Worm (Caenorhabditis elegans) whole organism, L1 larva: Measurements from ENCODE around the gene lec-7.
A peak's percentile ranks its signal among the peaks of the same experiment; 100 is the strongest.

Source experiments
- alr-1 ChIP-seq: fragments of 200-800 bp; sonication (Bioruptor generic); optimal IDR thresholded peaks from 2 replicates; lab custom pipeline; 2018; ENCODE audit warnings: borderline replicate concordance, mild to moderate bottlenecking, missing genetic modification characterization, missing compliant biosample characterization
- ama-1 ChIP-seq: fragments of 150-350 bp; optimal IDR thresholded peaks from 2 replicates; lab custom pipeline; 2014
- blmp-1 ChIP-seq: fragments of 150-350 bp; optimal IDR thresholded peaks from 2 replicates; lab custom pipeline; 2014; ENCODE audit warnings: missing biosample characterization, missing genetic modification characterization
- ceh-63 ChIP-seq: fragments of 200-800 bp; sonication (Bioruptor generic); optimal IDR thresholded peaks from 2 replicates; lab custom pipeline; 2018; ENCODE audit warnings: mild to moderate bottlenecking, missing genetic modification characterization, missing compliant biosample characterization
- ceh-8 ChIP-seq: fragments of 200-800 bp; sonication (Bioruptor generic); optimal IDR thresholded peaks from 2 replicates; lab custom pipeline; 2018; ENCODE audit warnings: mild to moderate bottlenecking, missing genetic modification characterization, moderate library complexity, missing compliant biosample characterization
- ceh-82 ChIP-seq, 3 experiments: fragments of 150-350 bp in 1 of 3; sonication (generic microtip) in 2 of 3; optimal IDR thresholded peaks; 2 replicates each; lab custom pipeline; 2014 to 2017; ENCODE audit warnings: missing biosample characterization in 3 of 3, missing genetic modification characterization in 3 of 3
- ces-1 ChIP-seq: fragments of 150-350 bp; optimal IDR thresholded peaks from 2 replicates; lab custom pipeline; 2014; ENCODE audit warnings: missing biosample characterization, missing genetic modification reagents, missing genetic modification characterization
- dsc-1 ChIP-seq: sonication (generic microtip); optimal IDR thresholded peaks from 2 replicates; lab custom pipeline; 2016; ENCODE audit warnings: mild to moderate bottlenecking, missing genetic modification characterization, missing compliant biosample characterization
- efl-1 ChIP-seq, 4 experiments: fragments of 150-350 bp; optimal IDR thresholded peaks in 3 of 4; peaks in 1 of 4; 1 replicate in 1 of 4; 2 replicates in 3 of 4; lab custom pipeline; 2014; ENCODE audit warnings: missing biosample characterization in 2 of 4, missing genetic modification characterization in 2 of 4, missing genetic modification reagents in 2 of 4
- egl-13 ChIP-seq: sonication (generic microtip); optimal IDR thresholded peaks from 2 replicates; lab custom pipeline; 2016; ENCODE audit warnings: missing genotype, missing genetic modification reagents, missing genetic modification characterization, missing compliant biosample characterization
- elt-2 ChIP-seq: sonication (generic microtip); optimal IDR thresholded peaks from 2 replicates; lab custom pipeline; 2016; ENCODE audit warnings: missing genetic modification characterization, mild to moderate bottlenecking, inconsistent platforms, missing compliant biosample characterization, missing genetic modification reagents
- elt-3 ChIP-seq, 6 experiments: fragments of 150-350 bp in 1 of 6; sonication (generic microtip); optimal IDR thresholded peaks; 2 replicates each; lab custom pipeline; 2017 to 2018; ENCODE audit warnings: missing biosample characterization in 6 of 6, missing genetic modification characterization in 6 of 6, inconsistent platforms in 1 of 6
- fkh-10 ChIP-seq: sonication (generic microtip); optimal IDR thresholded peaks from 2 replicates; lab custom pipeline; 2017; ENCODE audit warnings: missing biosample characterization, missing genetic modification reagents, missing genetic modification characterization
- fkh-4 ChIP-seq: sonication (generic microtip); optimal IDR thresholded peaks from 2 replicates; lab custom pipeline; 2016; ENCODE audit warnings: missing compliant biosample characterization, missing genetic modification characterization, borderline replicate concordance
- fkh-8 ChIP-seq: sonication (generic microtip); optimal IDR thresholded peaks from 2 replicates; lab custom pipeline; 2016; ENCODE audit warnings: mild to moderate bottlenecking, missing genetic modification characterization, missing compliant biosample characterization
- hlh-17 ChIP-seq: fragments of 200-800 bp; sonication (Bioruptor generic); optimal IDR thresholded peaks from 2 replicates; lab custom pipeline; 2018; ENCODE audit warnings: missing genetic modification characterization, mild to moderate bottlenecking, missing compliant biosample characterization, moderate library complexity, borderline replicate concordance
- hpl-2 ChIP-seq: fragments of 150-350 bp; optimal IDR thresholded peaks from 2 replicates; lab custom pipeline; 2014; ENCODE audit warnings: missing biosample characterization, missing genetic modification reagents, missing genetic modification characterization
- lin-13 ChIP-seq: fragments of 150-350 bp; optimal IDR thresholded peaks from 2 replicates; lab custom pipeline; 2014; ENCODE audit warnings: missing biosample characterization, missing genetic modification reagents, missing genetic modification characterization
- lin-14 ChIP-seq: fragments of 200-800 bp; sonication (Bioruptor generic); optimal IDR thresholded peaks from 2 replicates; lab custom pipeline; 2018; ENCODE audit warnings: mild to moderate bottlenecking, missing genetic modification characterization, moderate library complexity, missing compliant biosample characterization
- lin-39 ChIP-seq: fragments of 150-350 bp; optimal IDR thresholded peaks from 2 replicates; lab custom pipeline; 2014; ENCODE audit warnings: missing biosample characterization, missing genetic modification reagents, missing genetic modification characterization
- lir-3 ChIP-seq: sonication (generic microtip); optimal IDR thresholded peaks from 2 replicates; lab custom pipeline; 2016; ENCODE audit warnings: mild to moderate bottlenecking, missing genetic modification characterization, moderate library complexity, missing compliant biosample characterization; ENCODE audit not compliant: poor library complexity
- lsy-2 ChIP-seq, 2 experiments: fragments of 150-350 bp; optimal IDR thresholded peaks; 2 replicates each; lab custom pipeline; 2014; ENCODE audit warnings: missing biosample characterization in 2 of 2, missing genetic modification characterization in 2 of 2
- mdl-1 ChIP-seq, 2 experiments: fragments of 150-350 bp; optimal IDR thresholded peaks; 2 replicates each; lab custom pipeline; 2014 to 2017; ENCODE audit warnings: missing biosample characterization in 2 of 2, missing genetic modification characterization in 2 of 2, inconsistent platforms in 1 of 2
- nhr-19 ChIP-seq: fragments of 200-800 bp; sonication (Bioruptor generic); conservative IDR thresholded peaks from 2 replicates; pipeline ENCODE4 v1.3.6; 2022; ENCODE audit warnings: missing genetic modification characterization, missing compliant biosample characterization
- nhr-20 ChIP-seq: sonication (generic microtip); optimal IDR thresholded peaks from 2 replicates; lab custom pipeline; 2016; ENCODE audit warnings: mild to moderate bottlenecking, missing genetic modification characterization, missing compliant biosample characterization
- nhr-237 ChIP-seq: fragments of 150-350 bp; optimal IDR thresholded peaks from 2 replicates; lab custom pipeline; 2014; ENCODE audit warnings: missing biosample characterization, missing genetic modification characterization
- nhr-47 ChIP-seq: sonication (generic microtip); optimal IDR thresholded peaks from 2 replicates; lab custom pipeline; 2016; ENCODE audit warnings: mild to moderate bottlenecking, missing genetic modification characterization, moderate library complexity, missing compliant biosample characterization
- nhr-71 ChIP-seq: sonication (generic microtip); optimal IDR thresholded peaks from 2 replicates; lab custom pipeline; 2016; ENCODE audit warnings: mild to moderate bottlenecking, missing genetic modification characterization, moderate library complexity, missing compliant biosample characterization
- nhr-85 ChIP-seq: sonication (generic microtip); peaks from one replicate; lab custom pipeline; 2016; ENCODE audit warnings: missing genetic modification characterization, inconsistent platforms, missing compliant biosample characterization
- pqm-1 ChIP-seq: sonication (generic microtip); optimal IDR thresholded peaks from 3 replicates; lab custom pipeline; 2017; ENCODE audit warnings: missing biosample characterization, missing genetic modification characterization
- snu-23 ChIP-seq: sonication (generic microtip); optimal IDR thresholded peaks from 2 replicates; lab custom pipeline; 2016; ENCODE audit warnings: missing genetic modification characterization, missing compliant biosample characterization
- sox-4 ChIP-seq: sonication (generic microtip); optimal IDR thresholded peaks from 2 replicates; lab custom pipeline; 2016; ENCODE audit warnings: missing genetic modification characterization, missing compliant biosample characterization
- sup-37 ChIP-seq: fragments of 200-800 bp; sonication (Bioruptor generic); optimal IDR thresholded peaks from 2 replicates; lab custom pipeline; 2018; ENCODE audit warnings: mild to moderate bottlenecking, missing genetic modification characterization, missing compliant biosample characterization
- swsn-7 ChIP-seq: sonication (generic microtip); optimal IDR thresholded peaks from 2 replicates; lab custom pipeline; 2016; ENCODE audit warnings: missing genetic modification characterization, missing compliant biosample characterization
- tlp-1 ChIP-seq: fragments of 150-350 bp; optimal IDR thresholded peaks from 2 replicates; lab custom pipeline; 2014; ENCODE audit warnings: missing biosample characterization, missing genetic modification characterization
- unc-30 ChIP-seq: sonication (generic microtip); optimal IDR thresholded peaks from 2 replicates; lab custom pipeline; 2017; ENCODE audit warnings: missing biosample characterization, missing genetic modification characterization
- unc-98 ChIP-seq: fragments of 200-800 bp; sonication (Bioruptor generic); IDR thresholded peaks from 2 replicates; pipeline ENCODE4 v1.3.6; 2022; ENCODE audit warnings: missing genetic modification characterization, missing compliant biosample characterization
- zip-4 ChIP-seq: fragments of 200-800 bp; sonication (Bioruptor generic); optimal IDR thresholded peaks from 2 replicates; lab custom pipeline; 2018; ENCODE audit warnings: mild to moderate bottlenecking, missing genetic modification characterization, moderate library complexity, missing compliant biosample characterization
- ztf-4 ChIP-seq: fragments of 150-350 bp; optimal IDR thresholded peaks from 2 replicates; lab custom pipeline; 2014; ENCODE audit warnings: missing biosample characterization, missing genetic modification characterization

lec-7 gene

ce11 chrX:9882572-9882971 lies 30.7 kb downstream of the lec-7 start:
- TF ChIP-seq elt-2 (tag; lab: Kevin White, UChicago) (peak; percentile 55), lsy-2 (tag; optimal IDR thresholded peaks at IDR 0.05; lab: Kevin White, UChicago) (no peak), efl-1 (optimal IDR thresholded peaks at IDR 0.05; lab: Kevin White, UChicago) (no peak), efl-1 (GFP tag; optimal IDR thresholded peaks at IDR 0.05 in 1 of 2; lab: Kevin White, UChicago) (peak in 1 of 2 experiments; percentile 62)

ce11 chrX:9883837-9884324 lies 32.0 kb downstream of the lec-7 start, which contains the start of gene mrp-4:
TSS of gene mrp-4 (plus strand) at chrX:9884274.
- TF ChIP-seq dsc-1 (no peak), sox-4 (tag; lab: Kevin White, UChicago) (no peak), blmp-1 (tag; lab: Kevin White, UChicago) (no peak), alr-1 (tag; lab: Kevin White, UChicago) (no peak)

- TF ChIP-seq unc-30 (tag; lab: Kevin White, UChicago) (no peak), lin-14 (GFP tag; lab: Kevin White, UChicago) (peak; percentile 13), ces-1 (GFP tag; lab: Kevin White, UChicago) (no peak), unc-98 (no peak), elt-2 (tag; lab: Kevin White, UChicago) (peak; percentile 13)
Observed at ce11 chrX:9892323-9892722, 40.5 kb downstream of the lec-7 start, which contains the start of gene F21G4.1. TSS of gene F21G4.1 (minus strand) at chrX:9892328.

- TF ChIP-seq blmp-1 (tag; lab: Kevin White, UChicago) (peak; percentile 87), lin-14 (GFP tag; lab: Kevin White, UChicago) (peak; percentile 59), ceh-63 (GFP tag; lab: Kevin White, UChicago) (no peak), nhr-85 (tag; lab: Kevin White, UChicago) (peak; percentile 73)
- TF ChIP-seq, all 84 proteins: peak for 3
Observed at ce11 chrX:9893069-9893468, 41.2 kb downstream of the lec-7 start.

- TF ChIP-seq ceh-82 (tag; optimal IDR thresholded peaks at IDR 0.05; lab: Kevin White, UChicago) (no peak), hlh-17 (GFP tag; lab: Kevin White, UChicago) (no peak), ztf-4 (tag; lab: Kevin White, UChicago) (no peak), elt-3 (tag; optimal IDR thresholded peaks at IDR 0.05; lab: Kevin White, UChicago) (no peak), tlp-1 (tag; lab: Kevin White, UChicago) (no peak), ama-1 (lab: Kevin White, UChicago) (no peak), pqm-1 (no peak), ceh-8 (GFP tag; lab: Kevin White, UChicago) (no peak), zip-4 (GFP tag; lab: Kevin White, UChicago) (no peak), mdl-1 (tag; optimal IDR thresholded peaks at IDR 0.05; lab: Kevin White, UChicago) (no peak)
- TF ChIP-seq, all 84 proteins: peak for 0
Observed at ce11 chrX:9894844-9895243, 43.0 kb downstream of the lec-7 start, which contains the start of gene F21G4.3. TSS of gene F21G4.3 (plus strand) at chrX:9895144.

ce11 chrX:9899426-9900131 lies 47.7 kb downstream of the lec-7 start, which contains the start of gene phf-34:
TSS of gene phf-34 (minus strand) at chrX:9899476.
- no peak; the same call in 1 of the 2 replicates for TF ChIP-seq nhr-19 (GFP tag; lab: Robert Waterston, UW)
- TF ChIP-seq hpl-2, result no peak
- peak; percentile 39 for TF ChIP-seq nhr-20 (tag; lab: Kevin White, UChicago)
- no peak for TF ChIP-seq lin-13 (GFP tag; lab: Kevin White, UChicago)
- no peak for TF ChIP-seq zip-4 (GFP tag; lab: Kevin White, UChicago)
- no peak for TF ChIP-seq fkh-4
- TF ChIP-seq nhr-85 (tag; lab: Kevin White, UChicago), result peak; percentile 55
- no peak for TF ChIP-seq nhr-237
- peak; percentile 64 for TF ChIP-seq nhr-71 (tag; lab: Kevin White, UChicago)
- TF ChIP-seq nhr-47, result peak; percentile 54
- no peak for TF ChIP-seq lir-3 (tag; lab: Kevin White, UChicago)
- no peak for TF ChIP-seq sup-37 (GFP tag; lab: Kevin White, UChicago)
- peak; percentile 13 for TF ChIP-seq egl-13 (tag; lab: Kevin White, UChicago)
- no peak for TF ChIP-seq lin-39 (tag; lab: Kevin White, UChicago)
- peak; percentile 72 for TF ChIP-seq snu-23 (GFP tag; lab: Kevin White, UChicago)
- TF ChIP-seq elt-2 (tag; lab: Kevin White, UChicago), result no peak
- TF ChIP-seq sox-4 (tag; lab: Kevin White, UChicago), result no peak
- peak; percentile 63 for TF ChIP-seq fkh-8
- peak; percentile 14 to 52 for TF ChIP-seq lsy-2 (tag; optimal IDR thresholded peaks at IDR 0.05; lab: Kevin White, UChicago)
- peak; percentile 54 for TF ChIP-seq fkh-10 (GFP tag; lab: Kevin White, UChicago)
- TF ChIP-seq swsn-7, result peak; percentile 54
